Fruit fly (Drosophila melanogaster) whole organism, prepupa: ENCODE data around the gene mbt.

ENCODE experiments used
- CG15336 ChIP-seq: fragments of 200-800 bp; sonication (Bioruptor generic); IDR thresholded peaks from 2 replicates; pipeline ENCODE4 v1.3.6; 2022; ENCODE audit warnings: missing biosample characterization, missing genetic modification characterization
- CG34406 ChIP-seq: fragments of 200-800 bp; sonication (Bioruptor generic); optimal IDR thresholded peaks from 3 replicates; lab custom pipeline; 2016; ENCODE audit warnings: missing biosample characterization, missing genetic modification characterization
- CG8319 ChIP-seq: fragments of 200-800 bp; sonication (Bioruptor generic); optimal IDR thresholded peaks from 3 replicates; lab custom pipeline; 2016; ENCODE audit warnings: missing biosample characterization, missing genetic modification characterization
- Eip75B ChIP-seq: fragments of 200-800 bp; sonication (Bioruptor generic); optimal IDR thresholded peaks from 3 replicates; lab custom pipeline; 2016; ENCODE audit warnings: missing biosample characterization, missing genetic modification characterization
- Hr38 ChIP-seq: sonication (Bioruptor generic); optimal IDR thresholded peaks from 2 replicates; lab custom pipeline; 2016; ENCODE audit warnings: missing biosample characterization, missing genetic modification characterization
- Smox ChIP-seq: fragments of 200-800 bp; sonication (Bioruptor generic); optimal IDR thresholded peaks from 3 replicates; lab custom pipeline; 2016; ENCODE audit warnings: missing biosample characterization, missing genetic modification characterization
- fd85E ChIP-seq: fragments of 200-800 bp; sonication (Bioruptor generic); optimal IDR thresholded peaks from 3 replicates; lab custom pipeline; 2016; ENCODE audit warnings: missing biosample characterization, missing genetic modification characterization
- fkh ChIP-seq: fragments of 200-800 bp; sonication (Bioruptor generic); optimal IDR thresholded peaks from 3 replicates; lab custom pipeline; 2017; ENCODE audit warnings: missing biosample characterization, mild to moderate bottlenecking, missing genetic modification characterization, moderate library complexity
- svp ChIP-seq: fragments of 200-800 bp; sonication (Bioruptor generic); peaks from one replicate; lab custom pipeline; 2016; ENCODE audit warnings: missing biosample characterization, missing genetic modification characterization

- TF ChIP-seq Eip75B (GFP tag; lab: Kevin White, UChicago) = peak; percentile 80
- TF ChIP-seq CG8319 (GFP tag; lab: Kevin White, UChicago) = peak; percentile 52
- peak; percentile 66 for TF ChIP-seq CG34406 (GFP tag; lab: Kevin White, UChicago)
- no peak for TF ChIP-seq fkh (GFP tag; lab: Kevin White, UChicago)
- peak; percentile 83 for TF ChIP-seq CG15336 (GFP tag; lab: Robert Waterston, UW)
- no peak for TF ChIP-seq Hr38 (GFP tag; lab: Kevin White, UChicago)
- peak; percentile 94 for TF ChIP-seq svp
- peak; percentile 78 for TF ChIP-seq Smox
- no peak for TF ChIP-seq fd85E (GFP tag; lab: Kevin White, UChicago)
Measured at dm6 chrX:16640260-16641100, 30.0 kb downstream of the mbt start, which contains the start of the genes SNRPG and mthl1.
